Worm (Caenorhabditis elegans): Measurements from ENCODE around the gene atp-4.

- TF ChIP-seq med-1 (GFP tag; optimal IDR thresholded peaks at IDR 0.05; ENCODE audit: insufficient read depth), result no peak
- TF ChIP-seq klf-2 (GFP tag; conservative IDR thresholded peaks at IDR 0.05), result no peak
- no peak for TF ChIP-seq T22C8.4 (GFP tag; IDR thresholded peaks at IDR 0.05)
- TF ChIP-seq ztf-29 (GFP tag; IDR thresholded peaks at IDR 0.05), result no peak
- TF ChIP-seq cog-1 (tag; optimal IDR thresholded peaks at IDR 0.05), result no peak
- no peak for TF ChIP-seq flt-1 (GFP tag; IDR thresholded peaks at IDR 0.05)
Measured at ce11 chrV:6398922-6399321, 28.0 kb downstream of the atp-4 start.

Data from whole organism, midembryonic.